Worm (Caenorhabditis elegans): ENCODE results near the gene C27C12.4.

- TF ChIP-seq flt-1 (GFP tag; IDR thresholded peaks at IDR 0.05) = no peak
- TF ChIP-seq ztf-23 (GFP tag; IDR thresholded peaks at IDR 0.05) = no peak
- TF ChIP-seq med-1 (GFP tag; optimal IDR thresholded peaks at IDR 0.05; ENCODE audit: insufficient read depth) = no peak
- TF ChIP-seq ztf-29 (GFP tag; IDR thresholded peaks at IDR 0.05) = no peak
- no peak for TF ChIP-seq tab-1 (GFP tag; IDR thresholded peaks at IDR 0.05)
- TF ChIP-seq ref-1 (GFP tag; conservative IDR thresholded peaks at IDR 0.05) = no peak
Observed at ce11 chrX:14865744-14866143, 11.9 kb downstream of the C27C12.4 start, which contains the start of gene C27C12.3.

All from whole organism, midembryonic.